Fruit fly (Drosophila melanogaster) whole organism, embryonic: ENCODE measurements around the gene CG9270.
A peak's percentile ranks its signal among the peaks of the same experiment; 100 is the strongest.

ENCODE experiments used
- Atf3 ChIP-seq: fragments of 200-800 bp; sonication (Bioruptor generic); optimal IDR thresholded peaks from 3 replicates; lab custom pipeline; 2016; ENCODE audit warnings: missing biosample characterization, missing genetic modification characterization
- B-H2 ChIP-seq: fragments of 200-800 bp; sonication (Bioruptor generic); optimal IDR thresholded peaks from 2 replicates; lab custom pipeline; 2018; ENCODE audit warnings: missing biosample characterization, mild to moderate bottlenecking, missing genetic modification characterization
- CG10209 ChIP-seq: fragments of 200-800 bp; sonication (Bioruptor generic); optimal IDR thresholded peaks from 3 replicates; lab custom pipeline; 2017; ENCODE audit warnings: missing biosample characterization, mild to moderate bottlenecking, missing genetic modification characterization, missing genetic modification reagents
- CG10274 ChIP-seq: fragments of 200-800 bp; sonication (Bioruptor generic); optimal IDR thresholded peaks from 3 replicates; lab custom pipeline; 2017; ENCODE audit warnings: missing biosample characterization, mild to moderate bottlenecking, missing genetic modification characterization
- CG10565 ChIP-seq: fragments of 200-800 bp; sonication (Bioruptor generic); optimal IDR thresholded peaks from 3 replicates; lab custom pipeline; 2016; ENCODE audit warnings: missing biosample characterization, mild to moderate bottlenecking, missing genetic modification characterization
- CG10979 ChIP-seq: fragments of 200-800 bp; sonication (Bioruptor generic); optimal IDR thresholded peaks from 2 replicates; lab custom pipeline; 2018; ENCODE audit warnings: missing biosample characterization, mild to moderate bottlenecking, missing genetic modification characterization, moderate library complexity
- CG14710 ChIP-seq: fragments of 200-800 bp; sonication (Bioruptor generic); optimal IDR thresholded peaks from 3 replicates; lab custom pipeline; 2019; ENCODE audit warnings: missing biosample characterization, mild to moderate bottlenecking, missing genetic modification characterization, moderate library complexity
- CG15601 ChIP-seq: fragments of 200-800 bp; sonication (Bioruptor generic); optimal IDR thresholded peaks from 3 replicates; lab custom pipeline; 2019; ENCODE audit warnings: missing biosample characterization, mild to moderate bottlenecking, missing genetic modification characterization, moderate library complexity
- CG17328 ChIP-seq: fragments of 200-800 bp; sonication (Bioruptor generic); IDR thresholded peaks from 2 replicates; pipeline ENCODE4 v1.3.6; 2022; ENCODE audit warnings: missing biosample characterization, missing genetic modification characterization
- CG17359 ChIP-seq: fragments of 200-800 bp; sonication (Bioruptor generic); optimal IDR thresholded peaks from 3 replicates; lab custom pipeline; 2018; ENCODE audit warnings: missing biosample characterization, mild to moderate bottlenecking, missing genetic modification characterization, moderate library complexity
- CG18262 ChIP-seq: fragments of 200-800 bp; optimal IDR thresholded peaks from 3 replicates; lab custom pipeline; 2019; ENCODE audit warnings: missing biosample characterization, mild to moderate bottlenecking, missing genetic modification characterization, moderate library complexity
- CG31441 ChIP-seq: fragments of 200-800 bp; sonication (Bioruptor generic); IDR thresholded peaks from 2 replicates; pipeline ENCODE4 v1.3.6; 2022; ENCODE audit warnings: missing biosample characterization, missing genetic modification characterization
- CG4404 ChIP-seq: fragments of 200-800 bp; sonication (Bioruptor generic); IDR thresholded peaks from 2 replicates; pipeline ENCODE4 v1.3.6; 2022; ENCODE audit warnings: missing biosample characterization, missing genetic modification characterization
- CG4820 ChIP-seq: fragments of 200-800 bp; sonication (Bioruptor generic); optimal IDR thresholded peaks from 3 replicates; lab custom pipeline; 2016; ENCODE audit warnings: missing biosample characterization, missing genetic modification characterization
- CG6654 ChIP-seq: fragments of 200-800 bp; sonication (Bioruptor generic); optimal IDR thresholded peaks from 2 replicates; lab custom pipeline; 2017; ENCODE audit warnings: missing biosample characterization, mild to moderate bottlenecking, missing genetic modification characterization
- D ChIP-seq, 2 experiments: fragments of 200-800 bp in 1 of 2; fragments of >200 bp in 1 of 2; sonication (Bioruptor generic) in 1 of 2; optimal IDR thresholded peaks; 2 replicates in 1 of 2; 3 replicates in 1 of 2; lab custom pipeline; 2017; ENCODE audit warnings: mild to moderate bottlenecking in 1 of 2, missing biosample characterization in 1 of 2, missing genetic modification characterization in 1 of 2, missing genetic modification reagents in 1 of 2
- Fer3 ChIP-seq: fragments of 200-800 bp; sonication (Bioruptor generic); optimal IDR thresholded peaks from 2 replicates; lab custom pipeline; 2018; ENCODE audit warnings: missing biosample characterization, mild to moderate bottlenecking, missing genetic modification characterization, moderate library complexity
- HLH4C ChIP-seq: fragments of 200-800 bp; sonication (Bioruptor generic); IDR thresholded peaks from 3 replicates; pipeline ENCODE4 v1.3.6; 2022; ENCODE audit warnings: missing biosample characterization, missing genetic modification characterization; ENCODE audit not compliant: partially characterized antibody
- Hey ChIP-seq: fragments of 200-800 bp; sonication (Bioruptor generic); optimal IDR thresholded peaks from 3 replicates; lab custom pipeline; 2018; ENCODE audit warnings: missing biosample characterization, mild to moderate bottlenecking, missing genetic modification characterization
- Hmr ChIP-seq: fragments of 200-800 bp; sonication (Bioruptor generic); optimal IDR thresholded peaks from 3 replicates; lab custom pipeline; 2017; ENCODE audit warnings: mild to moderate bottlenecking, missing biosample characterization, missing genetic modification reagents, missing genetic modification characterization
- Hr51 ChIP-seq, 2 experiments: fragments of 200-800 bp; sonication (Bioruptor generic); optimal IDR thresholded peaks; 2 replicates in 1 of 2; 3 replicates in 1 of 2; lab custom pipeline; 2016 to 2018; ENCODE audit warnings: missing biosample characterization in 2 of 2, missing genetic modification characterization in 2 of 2, mild to moderate bottlenecking in 1 of 2, moderate library complexity in 1 of 2
- Oli ChIP-seq: fragments of 200-800 bp; sonication (Bioruptor generic); optimal IDR thresholded peaks from 2 replicates; lab custom pipeline; 2018; ENCODE audit warnings: missing biosample characterization, mild to moderate bottlenecking, missing genetic modification characterization, moderate library complexity
- Rx ChIP-seq: fragments of 200-800 bp; sonication (Bioruptor generic); IDR thresholded peaks from 2 replicates; pipeline ENCODE4 v1.3.6; 2022; ENCODE audit warnings: missing biosample characterization, missing genetic modification characterization
- Trl ChIP-seq, 3 experiments: fragments of >200 bp in 2 of 3; fragments of 200-800 bp in 1 of 3; sonication (Bioruptor generic) in 1 of 3; optimal IDR thresholded peaks; 2 replicates in 1 of 3; 3 replicates in 2 of 3; lab custom pipeline; 2016 to 2017; ENCODE audit warnings: missing biosample characterization in 1 of 3, missing genetic modification characterization in 1 of 3
- Vsx1 ChIP-seq: fragments of 200-800 bp; sonication (Bioruptor generic); optimal IDR thresholded peaks from 2 replicates; lab custom pipeline; 2017; ENCODE audit warnings: missing biosample characterization, mild to moderate bottlenecking, missing genetic modification characterization, missing genetic modification reagents
- ash1 ChIP-seq: fragments of 200-800 bp; sonication (Bioruptor generic); optimal IDR thresholded peaks from 2 replicates; lab custom pipeline; 2018; ENCODE audit warnings: missing biosample characterization, mild to moderate bottlenecking, missing genetic modification characterization
- chif ChIP-seq, 2 experiments: fragments of 200-800 bp; sonication (Bioruptor generic); optimal IDR thresholded peaks; 3 replicates each; lab custom pipeline; 2016; ENCODE audit warnings: missing biosample characterization in 2 of 2, missing genetic modification characterization in 2 of 2
- ci ChIP-seq: fragments of 200-800 bp; sonication (Bioruptor generic); IDR thresholded peaks from 3 replicates; pipeline ENCODE4 v1.3.6; 2022; ENCODE audit warnings: missing biosample characterization, missing genetic modification characterization
- dpn ChIP-seq, 2 experiments: fragments of 200-800 bp; sonication (Bioruptor generic); optimal IDR thresholded peaks; 3 replicates each; lab custom pipeline; 2016; ENCODE audit warnings: missing biosample characterization in 2 of 2, missing genetic modification characterization in 2 of 2
- dysf ChIP-seq: fragments of 200-800 bp; sonication (Bioruptor generic); IDR thresholded peaks from 3 replicates; pipeline ENCODE4 v1.3.6; 2022; ENCODE audit warnings: missing biosample characterization, missing genetic modification characterization
- ems ChIP-seq: fragments of 200-800 bp; sonication (Bioruptor generic); optimal IDR thresholded peaks from 3 replicates; lab custom pipeline; 2016; ENCODE audit warnings: missing biosample characterization, missing genetic modification characterization
- ewg ChIP-seq: fragments of 200-800 bp; sonication (Bioruptor generic); optimal IDR thresholded peaks from 3 replicates; lab custom pipeline; 2017; ENCODE audit warnings: mild to moderate bottlenecking, missing biosample characterization, missing genetic modification reagents, missing genetic modification characterization
- fd102C ChIP-seq: fragments of 200-800 bp; sonication (Bioruptor generic); optimal IDR thresholded peaks from 2 replicates; lab custom pipeline; 2018; ENCODE audit warnings: missing biosample characterization, mild to moderate bottlenecking, missing genetic modification characterization, moderate library complexity
- fd64A ChIP-seq: fragments of 200-800 bp; sonication (Bioruptor generic); optimal IDR thresholded peaks from 3 replicates; lab custom pipeline; 2018; ENCODE audit warnings: missing biosample characterization, mild to moderate bottlenecking, missing genetic modification characterization
- gem ChIP-seq: fragments of 200-800 bp; sonication (Bioruptor generic); optimal IDR thresholded peaks from 2 replicates; lab custom pipeline; 2019; ENCODE audit warnings: missing biosample characterization, mild to moderate bottlenecking, missing genetic modification characterization, moderate library complexity
- gro ChIP-seq: fragments of 200-800 bp; sonication (Bioruptor generic); optimal IDR thresholded peaks from 2 replicates; lab custom pipeline; 2016; ENCODE audit warnings: missing biosample characterization, missing genetic modification characterization
- hth ChIP-seq: fragments of >200 bp; optimal IDR thresholded peaks from 2 replicates; lab custom pipeline; 2017; ENCODE audit warnings: inconsistent platforms
- maf-S ChIP-seq: fragments of 200-800 bp; sonication (Bioruptor generic); optimal IDR thresholded peaks from 2 replicates; lab custom pipeline; 2016; ENCODE audit warnings: missing biosample characterization, missing genetic modification characterization
- nerfin-1 ChIP-seq: fragments of 200-800 bp; sonication (Bioruptor generic); optimal IDR thresholded peaks from 3 replicates; lab custom pipeline; 2019; ENCODE audit warnings: missing biosample characterization, mild to moderate bottlenecking, missing genetic modification characterization, moderate library complexity
- nom ChIP-seq: fragments of 200-800 bp; sonication (Bioruptor generic); optimal IDR thresholded peaks from 2 replicates; lab custom pipeline; 2017; ENCODE audit warnings: missing biosample characterization, missing genetic modification characterization, mild to moderate bottlenecking, moderate library complexity, missing genetic modification reagents
- pzg ChIP-seq: fragments of 200-800 bp; sonication (Bioruptor generic); optimal IDR thresholded peaks from 3 replicates; lab custom pipeline; 2018; ENCODE audit warnings: missing biosample characterization, mild to moderate bottlenecking, missing genetic modification characterization, moderate library complexity
- sens-2 ChIP-seq: fragments of 200-800 bp; sonication (Bioruptor generic); IDR thresholded peaks from 2 replicates; pipeline ENCODE4 v1.3.6; 2022; ENCODE audit warnings: missing biosample characterization, missing genetic modification characterization
- sim ChIP-seq: fragments of 200-800 bp; sonication (Bioruptor generic); IDR thresholded peaks from 2 replicates; pipeline ENCODE4 v1.3.6; 2022; ENCODE audit warnings: missing biosample characterization, missing genetic modification characterization
- sisA ChIP-seq: fragments of 200-800 bp; sonication (Bioruptor generic); IDR thresholded peaks from 2 replicates; pipeline ENCODE4 v1.3.6; 2022; ENCODE audit warnings: missing biosample characterization, missing genetic modification characterization
- sr ChIP-seq: fragments of 200-800 bp; sonication (Bioruptor generic); IDR thresholded peaks from 3 replicates; pipeline ENCODE4 v1.3.6; 2022; ENCODE audit warnings: missing biosample characterization, missing genetic modification characterization
- stc ChIP-seq: fragments of 200-800 bp; sonication (Bioruptor generic); IDR thresholded peaks from 2 replicates; pipeline ENCODE4 v1.3.6; 2022; ENCODE audit warnings: missing biosample characterization, missing genetic modification characterization
- tap ChIP-seq: fragments of 200-800 bp; optimal IDR thresholded peaks from 3 replicates; lab custom pipeline; 2019; ENCODE audit warnings: missing biosample characterization, mild to moderate bottlenecking, missing genetic modification characterization, moderate library complexity
- zfh1 ChIP-seq: fragments of 200-800 bp; sonication (Bioruptor generic); IDR thresholded peaks from 3 replicates; pipeline ENCODE4 v1.3.6; 2022; ENCODE audit warnings: missing biosample characterization, missing genetic modification characterization

The CG9270 gene

DNA sequence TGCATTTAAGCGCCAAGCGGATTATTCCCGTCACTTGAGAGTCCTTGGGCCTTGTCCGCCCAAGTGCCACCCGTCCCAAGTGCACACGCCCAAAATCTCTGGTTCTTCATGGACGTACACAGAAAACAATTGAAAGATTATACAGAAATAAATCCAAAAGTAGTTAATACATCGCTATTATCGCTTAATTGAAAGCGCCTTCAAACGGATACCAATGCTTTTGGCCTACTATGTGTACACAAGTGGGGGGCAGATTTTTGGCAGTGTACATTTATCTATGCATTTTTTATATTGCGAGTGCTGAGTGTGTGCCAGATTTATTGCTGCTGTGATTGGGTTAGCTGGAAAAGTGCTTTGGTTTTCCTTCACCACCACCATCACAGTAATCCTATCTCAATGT is 14.7 kb upstream of the CG9270 start (continued):
- TF ChIP-seq Oli (tag; lab: Kevin White, UChicago) (peak; percentile 2), D (optimal IDR thresholded peaks at IDR 0.05; lab: Kevin White, UChicago) (no peak), D (GFP tag; optimal IDR thresholded peaks at IDR 0.05; lab: Kevin White, UChicago) (peak; percentile 23), CG6654 (GFP tag; lab: Kevin White, UChicago) (peak; percentile 23), Hey (tag; lab: Kevin White, UChicago) (no peak), ci (peak; percentile 67), ewg (GFP tag; lab: Kevin White, UChicago) (peak; percentile 16), CG4404 (GFP tag; lab: Robert Waterston, UW) (peak; percentile 32; the same call in 1 of the 2 replicates), Trl (optimal IDR thresholded peaks at IDR 0.05; lab: Kevin White, UChicago) (no peak), Trl (GFP tag; optimal IDR thresholded peaks at IDR 0.05; lab: Kevin White, UChicago) (no peak), sisA (GFP tag; lab: Robert Waterston, UW) (peak; percentile 39; the same call in 1 of the 2 replicates), tap (tag; lab: Kevin White, UChicago) (no peak), stc (GFP tag; lab: Robert Waterston, UW) (no peak), CG10979 (tag; lab: Kevin White, UChicago) (peak; percentile 14), gem (tag; lab: Kevin White, UChicago) (peak; percentile 44), CG17359 (tag; lab: Kevin White, UChicago) (peak; percentile 14), CG18262 (tag; lab: Kevin White, UChicago) (peak; percentile 11), CG31441 (GFP tag; lab: Robert Waterston, UW) (no peak), Vsx1 (GFP tag; lab: Kevin White, UChicago) (no peak), Fer3 (tag; lab: Kevin White, UChicago) (no peak), sens-2 (GFP tag; lab: Robert Waterston, UW) (0 out of 2 replicates have a peak, but pooled peaks have one; percentile 14), dysf (GFP tag; lab: Robert Waterston, UW) (0 out of 3 replicates have a peak, but pooled peaks have one; percentile 45), ems (GFP tag; lab: Kevin White, UChicago) (peak; percentile 3), CG10565 (GFP tag; lab: Kevin White, UChicago) (no peak), Hr51 (GFP tag; optimal IDR thresholded peaks at IDR 0.05; lab: Kevin White, UChicago) (peak in 1 of 2 experiments; percentile 21), CG14710 (tag; lab: Kevin White, UChicago) (peak; percentile 4), sim (GFP tag; lab: Robert Waterston, UW) (no peak), CG17328 (peak; percentile 12; the same call in 1 of the 2 replicates), dpn (GFP tag; optimal IDR thresholded peaks at IDR 0.05; lab: Kevin White, UChicago) (peak; percentile 13 to 14), CG4820 (GFP tag; lab: Kevin White, UChicago) (peak; percentile 21), chif (GFP tag; optimal IDR thresholded peaks at IDR 0.05; lab: Kevin White, UChicago) (peak in 1 of 2 experiments; percentile 21), Hmr (peak; percentile 6), zfh1 (GFP tag; lab: Robert Waterston, UW) (peak; percentile 58; the same call in 1 of the 3 replicates)

- peak; percentile 24 for TF ChIP-seq Atf3
- TF ChIP-seq CG15601 (tag; lab: Kevin White, UChicago) = peak; percentile 70
- peak; percentile 24 for TF ChIP-seq CG10209 (GFP tag; lab: Kevin White, UChicago)
- TF ChIP-seq HLH4C (GFP tag; lab: Robert Waterston, UW) = no peak
- TF ChIP-seq ash1 (GFP tag; lab: Kevin White, UChicago) = no peak
- no peak for TF ChIP-seq gro
- TF ChIP-seq maf-S (GFP tag; lab: Kevin White, UChicago) = no peak
- no peak for TF ChIP-seq pzg (GFP tag; lab: Kevin White, UChicago)
- no peak for TF ChIP-seq hth (lab: Kevin White, UChicago)
- no peak for TF ChIP-seq CG10274 (GFP tag; lab: Kevin White, UChicago)
- no peak for TF ChIP-seq B-H2
- peak; percentile 25 for TF ChIP-seq nerfin-1 (tag; lab: Kevin White, UChicago)
- no peak for TF ChIP-seq nom (GFP tag; lab: Kevin White, UChicago)
- TF ChIP-seq fd102C (GFP tag; lab: Kevin White, UChicago) = no peak
- no peak for TF ChIP-seq fd64A (GFP tag; lab: Kevin White, UChicago)
- no peak for TF ChIP-seq sr (GFP tag; lab: Robert Waterston, UW)
- TF ChIP-seq Rx (GFP tag; lab: Robert Waterston, UW) = no peak
These were observed 11.1 kb upstream of the CG9270 start for dm6 chr2L:20944886-20945558.
